Fruit fly (Drosophila melanogaster) Kc167 (cell line): ENCODE measurements around the gene COX5B.

Source experiments
- Myc ChIP-seq: fragments of >200 bp; optimal IDR thresholded peaks from 2 replicates; lab custom pipeline; 2017; ENCODE audit warnings: missing external identifiers
- h ChIP-seq: fragments of >200 bp; optimal IDR thresholded peaks from 3 replicates; lab custom pipeline; 2018; ENCODE audit warnings: missing external identifiers
- psq ChIP-seq: fragments of >200 bp; optimal IDR thresholded peaks from 2 replicates; lab custom pipeline; 2017; ENCODE audit warnings: missing external identifiers
- ttk ChIP-seq: sonication (Bioruptor generic); optimal IDR thresholded peaks from 2 replicates; lab custom pipeline; 2017; ENCODE audit warnings: missing external identifiers

dm6 chr2L:6513948-6514347 is 43.7 kb upstream of the COX5B start:
- TF ChIP-seq Myc (lab: Kevin White, UChicago): no peak
- no peak for TF ChIP-seq h
- TF ChIP-seq ttk (lab: Kevin White, UChicago): no peak
- TF ChIP-seq psq: no peak
